Worm (Caenorhabditis elegans) whole organism, L1 larva: ENCODE data around the gene sid-2.

ENCODE experiments used
- C04F5.9 ChIP-seq: sonication (generic microtip); optimal IDR thresholded peaks from 2 replicates; lab custom pipeline; 2016; ENCODE audit warnings: missing genetic modification characterization, missing compliant biosample characterization
- C16A3.4 ChIP-seq: fragments of 150-350 bp; optimal IDR thresholded peaks from 2 replicates; lab custom pipeline; 2014; ENCODE audit warnings: missing biosample characterization, missing genetic modification characterization
- C34B4.2 ChIP-seq: sonication (generic microtip); optimal IDR thresholded peaks from 2 replicates; lab custom pipeline; 2017; ENCODE audit warnings: mild to moderate bottlenecking, missing genetic modification characterization, missing compliant biosample characterization
- F16B12.6 ChIP-seq: fragments of 150-350 bp; optimal IDR thresholded peaks from 2 replicates; lab custom pipeline; 2014; ENCODE audit warnings: missing biosample characterization, missing genetic modification characterization
- ama-1 ChIP-seq: fragments of 150-350 bp; optimal IDR thresholded peaks from 2 replicates; lab custom pipeline; 2014
- blmp-1 ChIP-seq: fragments of 150-350 bp; optimal IDR thresholded peaks from 2 replicates; lab custom pipeline; 2014; ENCODE audit warnings: missing biosample characterization, missing genetic modification characterization
- ceh-63 ChIP-seq: fragments of 200-800 bp; sonication (Bioruptor generic); optimal IDR thresholded peaks from 2 replicates; lab custom pipeline; 2018; ENCODE audit warnings: mild to moderate bottlenecking, missing genetic modification characterization, missing compliant biosample characterization
- ceh-82 ChIP-seq, 3 experiments: fragments of 150-350 bp in 1 of 3; sonication (generic microtip) in 2 of 3; optimal IDR thresholded peaks; 2 replicates each; lab custom pipeline; 2014 to 2017; ENCODE audit warnings: missing biosample characterization in 3 of 3, missing genetic modification characterization in 3 of 3
- dsc-1 ChIP-seq: sonication (generic microtip); optimal IDR thresholded peaks from 2 replicates; lab custom pipeline; 2016; ENCODE audit warnings: mild to moderate bottlenecking, missing genetic modification characterization, missing compliant biosample characterization
- efl-1 ChIP-seq, 4 experiments: fragments of 150-350 bp; optimal IDR thresholded peaks in 3 of 4; peaks in 1 of 4; 1 replicate in 1 of 4; 2 replicates in 3 of 4; lab custom pipeline; 2014; ENCODE audit warnings: missing biosample characterization in 2 of 4, missing genetic modification characterization in 2 of 4, missing genetic modification reagents in 2 of 4
- efl-3 ChIP-seq: fragments of 200-800 bp; sonication (Bioruptor generic); optimal IDR thresholded peaks from 2 replicates; lab custom pipeline; 2018; ENCODE audit warnings: mild to moderate bottlenecking, missing genetic modification characterization, missing compliant biosample characterization
- egl-13 ChIP-seq: sonication (generic microtip); optimal IDR thresholded peaks from 2 replicates; lab custom pipeline; 2016; ENCODE audit warnings: missing genotype, missing genetic modification reagents, missing genetic modification characterization, missing compliant biosample characterization
- fkh-4 ChIP-seq: sonication (generic microtip); optimal IDR thresholded peaks from 2 replicates; lab custom pipeline; 2016; ENCODE audit warnings: missing compliant biosample characterization, missing genetic modification characterization, borderline replicate concordance
- fkh-8 ChIP-seq: sonication (generic microtip); optimal IDR thresholded peaks from 2 replicates; lab custom pipeline; 2016; ENCODE audit warnings: mild to moderate bottlenecking, missing genetic modification characterization, missing compliant biosample characterization
- grh-1 ChIP-seq: fragments of 200-800 bp; sonication (Bioruptor generic); IDR thresholded peaks from 2 replicates; pipeline ENCODE4 v1.3.6; 2022; ENCODE audit warnings: missing genetic modification reagents, missing genetic modification characterization, missing compliant biosample characterization
- jun-1 ChIP-seq: fragments of 150-350 bp; optimal IDR thresholded peaks from 2 replicates; lab custom pipeline; 2014; ENCODE audit warnings: missing biosample characterization, missing genetic modification reagents, missing genetic modification characterization
- lin-13 ChIP-seq: fragments of 150-350 bp; optimal IDR thresholded peaks from 2 replicates; lab custom pipeline; 2014; ENCODE audit warnings: missing biosample characterization, missing genetic modification reagents, missing genetic modification characterization
- lin-14 ChIP-seq: fragments of 200-800 bp; sonication (Bioruptor generic); optimal IDR thresholded peaks from 2 replicates; lab custom pipeline; 2018; ENCODE audit warnings: mild to moderate bottlenecking, missing genetic modification characterization, moderate library complexity, missing compliant biosample characterization
- lin-35 ChIP-seq, 2 experiments: fragments of 150-350 bp; optimal IDR thresholded peaks; 2 replicates each; lab custom pipeline; 2014; ENCODE audit warnings: missing biosample characterization in 2 of 2, missing genetic modification characterization in 2 of 2, missing genetic modification reagents in 2 of 2
- lir-3 ChIP-seq: sonication (generic microtip); optimal IDR thresholded peaks from 2 replicates; lab custom pipeline; 2016; ENCODE audit warnings: mild to moderate bottlenecking, missing genetic modification characterization, moderate library complexity, missing compliant biosample characterization; ENCODE audit not compliant: poor library complexity
- lsy-2 ChIP-seq, 2 experiments: fragments of 150-350 bp; optimal IDR thresholded peaks; 2 replicates each; lab custom pipeline; 2014; ENCODE audit warnings: missing biosample characterization in 2 of 2, missing genetic modification characterization in 2 of 2
- mab-9 ChIP-seq: fragments of 200-800 bp; sonication (Bioruptor generic); IDR thresholded peaks from 2 replicates; pipeline ENCODE4 v1.3.6; 2022; ENCODE audit warnings: missing genetic modification reagents, missing genetic modification characterization, missing compliant biosample characterization
- mdl-1 ChIP-seq, 2 experiments: fragments of 150-350 bp; optimal IDR thresholded peaks; 2 replicates each; lab custom pipeline; 2014 to 2017; ENCODE audit warnings: missing biosample characterization in 2 of 2, missing genetic modification characterization in 2 of 2, inconsistent platforms in 1 of 2
- mep-1 ChIP-seq: fragments of 150-350 bp; optimal IDR thresholded peaks from 2 replicates; lab custom pipeline; 2014; ENCODE audit warnings: missing biosample characterization, missing genetic modification characterization
- nhr-11 ChIP-seq: fragments of 150-350 bp; optimal IDR thresholded peaks from 2 replicates; lab custom pipeline; 2014; ENCODE audit warnings: missing biosample characterization, missing genetic modification characterization
- nhr-12 ChIP-seq: sonication (generic microtip); optimal IDR thresholded peaks from 2 replicates; lab custom pipeline; 2017; ENCODE audit warnings: missing biosample characterization, missing genetic modification characterization
- nhr-19 ChIP-seq: fragments of 200-800 bp; sonication (Bioruptor generic); conservative IDR thresholded peaks from 2 replicates; pipeline ENCODE4 v1.3.6; 2022; ENCODE audit warnings: missing genetic modification characterization, missing compliant biosample characterization
- nhr-20 ChIP-seq: sonication (generic microtip); optimal IDR thresholded peaks from 2 replicates; lab custom pipeline; 2016; ENCODE audit warnings: mild to moderate bottlenecking, missing genetic modification characterization, missing compliant biosample characterization
- nhr-237 ChIP-seq: fragments of 150-350 bp; optimal IDR thresholded peaks from 2 replicates; lab custom pipeline; 2014; ENCODE audit warnings: missing biosample characterization, missing genetic modification characterization
- nhr-47 ChIP-seq: sonication (generic microtip); optimal IDR thresholded peaks from 2 replicates; lab custom pipeline; 2016; ENCODE audit warnings: mild to moderate bottlenecking, missing genetic modification characterization, moderate library complexity, missing compliant biosample characterization
- nhr-71 ChIP-seq: sonication (generic microtip); optimal IDR thresholded peaks from 2 replicates; lab custom pipeline; 2016; ENCODE audit warnings: mild to moderate bottlenecking, missing genetic modification characterization, moderate library complexity, missing compliant biosample characterization
- nhr-76 ChIP-seq: sonication (generic microtip); optimal IDR thresholded peaks from 2 replicates; lab custom pipeline; 2017; ENCODE audit warnings: missing biosample characterization, missing genetic modification characterization
- nhr-85 ChIP-seq: sonication (generic microtip); peaks from one replicate; lab custom pipeline; 2016; ENCODE audit warnings: missing genetic modification characterization, inconsistent platforms, missing compliant biosample characterization
- pax-3 ChIP-seq: fragments of 200-800 bp; sonication (Bioruptor generic); optimal IDR thresholded peaks from 2 replicates; lab custom pipeline; 2018; ENCODE audit warnings: mild to moderate bottlenecking, missing genetic modification characterization, moderate library complexity, missing compliant biosample characterization
- rnt-1 ChIP-seq: sonication (generic microtip); optimal IDR thresholded peaks from 2 replicates; lab custom pipeline; 2016; ENCODE audit warnings: mild to moderate bottlenecking, missing genetic modification characterization, moderate library complexity, missing compliant biosample characterization
- skn-1 ChIP-seq: fragments of 150-350 bp; optimal IDR thresholded peaks from 2 replicates; lab custom pipeline; 2014; ENCODE audit warnings: missing biosample characterization, missing genetic modification characterization
- snu-23 ChIP-seq: sonication (generic microtip); optimal IDR thresholded peaks from 2 replicates; lab custom pipeline; 2016; ENCODE audit warnings: missing genetic modification characterization, missing compliant biosample characterization
- sox-4 ChIP-seq: sonication (generic microtip); optimal IDR thresholded peaks from 2 replicates; lab custom pipeline; 2016; ENCODE audit warnings: missing genetic modification characterization, missing compliant biosample characterization
- sup-37 ChIP-seq: fragments of 200-800 bp; sonication (Bioruptor generic); optimal IDR thresholded peaks from 2 replicates; lab custom pipeline; 2018; ENCODE audit warnings: mild to moderate bottlenecking, missing genetic modification characterization, missing compliant biosample characterization
- swsn-7 ChIP-seq: sonication (generic microtip); optimal IDR thresholded peaks from 2 replicates; lab custom pipeline; 2016; ENCODE audit warnings: missing genetic modification characterization, missing compliant biosample characterization
- unc-130 ChIP-seq: fragments of 150-350 bp; optimal IDR thresholded peaks from 2 replicates; lab custom pipeline; 2017; ENCODE audit warnings: missing biosample characterization, missing genetic modification characterization, inconsistent platforms
- unc-30 ChIP-seq: sonication (generic microtip); optimal IDR thresholded peaks from 2 replicates; lab custom pipeline; 2017; ENCODE audit warnings: missing biosample characterization, missing genetic modification characterization
- unc-62 ChIP-seq: fragments of 150-350 bp; optimal IDR thresholded peaks from 2 replicates; lab custom pipeline; 2014; ENCODE audit warnings: missing biosample characterization, missing genetic modification reagents, missing genetic modification characterization
- unc-86 ChIP-seq: sonication (generic microtip); optimal IDR thresholded peaks from 2 replicates; lab custom pipeline; 2016; ENCODE audit warnings: missing genetic modification characterization, missing compliant biosample characterization
- unc-98 ChIP-seq: fragments of 200-800 bp; sonication (Bioruptor generic); IDR thresholded peaks from 2 replicates; pipeline ENCODE4 v1.3.6; 2022; ENCODE audit warnings: missing genetic modification characterization, missing compliant biosample characterization
- vab-15 ChIP-seq: sonication (generic microtip); optimal IDR thresholded peaks from 2 replicates; lab custom pipeline; 2017; ENCODE audit warnings: missing genotype, mild to moderate bottlenecking, missing genetic modification characterization, missing compliant biosample characterization
- xbp-1 ChIP-seq: sonication (generic microtip); optimal IDR thresholded peaks from 2 replicates; lab custom pipeline; 2016; ENCODE audit warnings: missing genetic modification characterization, missing compliant biosample characterization
- zip-4 ChIP-seq: fragments of 200-800 bp; sonication (Bioruptor generic); optimal IDR thresholded peaks from 2 replicates; lab custom pipeline; 2018; ENCODE audit warnings: mild to moderate bottlenecking, missing genetic modification characterization, moderate library complexity, missing compliant biosample characterization
- ztf-4 ChIP-seq: fragments of 150-350 bp; optimal IDR thresholded peaks from 2 replicates; lab custom pipeline; 2014; ENCODE audit warnings: missing biosample characterization, missing genetic modification characterization

sid-2 gene

ce11 chrIII:13716266-13716665, 37.0 kb downstream of the sid-2 start:
- peak in 1 of 2 experiments; percentile 25 for TF ChIP-seq lsy-2 (tag; optimal IDR thresholded peaks at IDR 0.05; lab: Kevin White, UChicago)
- TF ChIP-seq nhr-11, result peak; percentile 82
- no peak for TF ChIP-seq unc-62 (GFP tag; lab: Kevin White, UChicago)
- TF ChIP-seq nhr-19, result no peak
- peak; percentile 39 for TF ChIP-seq sox-4
- no peak for TF ChIP-seq nhr-76 (tag; lab: Kevin White, UChicago)
- TF ChIP-seq nhr-12 (tag; lab: Kevin White, UChicago), result no peak
- TF ChIP-seq swsn-7, result peak; percentile 32
- TF ChIP-seq mab-9, result no peak
- peak; percentile 87 for TF ChIP-seq nhr-71 (tag; lab: Kevin White, UChicago)
- TF ChIP-seq C34B4.2 (tag; lab: Kevin White, UChicago), result no peak
- peak; percentile 74 for TF ChIP-seq nhr-47
- no peak for TF ChIP-seq sup-37 (GFP tag; lab: Kevin White, UChicago)
- peak; percentile 90 for TF ChIP-seq skn-1 (tag; lab: Kevin White, UChicago)
- TF ChIP-seq zip-4 (GFP tag; lab: Kevin White, UChicago), result peak; percentile 48
- peak; percentile 63 for TF ChIP-seq pax-3
- TF ChIP-seq nhr-20 (tag; lab: Kevin White, UChicago), result peak; percentile 13
- no peak for TF ChIP-seq unc-98 (GFP tag; lab: Robert Waterston, UW)
- peak; percentile 96 for TF ChIP-seq fkh-8 (tag; lab: Kevin White, UChicago)
- TF ChIP-seq ceh-82 (tag; optimal IDR thresholded peaks at IDR 0.05; lab: Kevin White, UChicago), result no peak
- peak; percentile 55 for TF ChIP-seq lin-14 (GFP tag; lab: Kevin White, UChicago)
- TF ChIP-seq blmp-1, result no peak
- peak; percentile 43 for TF ChIP-seq lin-13
- TF ChIP-seq grh-1, result no peak
- no peak for TF ChIP-seq ceh-63 (GFP tag; lab: Kevin White, UChicago)
- no peak for TF ChIP-seq unc-130 (tag; lab: Kevin White, UChicago)
- peak; percentile 39 for TF ChIP-seq mep-1 (tag; lab: Kevin White, UChicago)
- TF ChIP-seq nhr-237 (tag; lab: Kevin White, UChicago), result no peak
- TF ChIP-seq F16B12.6 (tag; lab: Kevin White, UChicago), result no peak

- peak; percentile 49 for TF ChIP-seq egl-13
- TF ChIP-seq fkh-8 (tag; lab: Kevin White, UChicago), result peak; percentile 52
- peak; percentile 13 for TF ChIP-seq nhr-20 (tag; lab: Kevin White, UChicago)
- TF ChIP-seq nhr-85 (tag; lab: Kevin White, UChicago), result peak; percentile 48
- peak; percentile 77 for TF ChIP-seq dsc-1 (tag; lab: Kevin White, UChicago)
- no peak for TF ChIP-seq unc-98 (GFP tag; lab: Robert Waterston, UW)
- TF ChIP-seq lir-3 (tag; lab: Kevin White, UChicago), result no peak
- no peak for TF ChIP-seq unc-30 (tag; lab: Kevin White, UChicago)
- peak; percentile 9 for TF ChIP-seq ztf-4 (tag; lab: Kevin White, UChicago)
- peak; percentile 1 for TF ChIP-seq nhr-71 (tag; lab: Kevin White, UChicago)
Measured at ce11 chrIII:13716831-13717230, 37.6 kb downstream of the sid-2 start.

ce11 chrIII:13717505-13717904, 38.3 kb downstream of the sid-2 start:
- peak; percentile 24 for TF ChIP-seq swsn-7
- TF ChIP-seq ceh-82 (tag; optimal IDR thresholded peaks at IDR 0.05; lab: Kevin White, UChicago), result peak in 2 of 3 experiments; percentile 57 to 69
- no peak for TF ChIP-seq C04F5.9 (tag; lab: Kevin White, UChicago)
- peak; percentile 14 for TF ChIP-seq efl-3
- TF ChIP-seq rnt-1, result peak; percentile 25
- TF ChIP-seq snu-23 (GFP tag; lab: Kevin White, UChicago), result peak; percentile 39
- TF ChIP-seq unc-130 (tag; lab: Kevin White, UChicago), result no peak
- TF ChIP-seq lsy-2 (tag; optimal IDR thresholded peaks at IDR 0.05; lab: Kevin White, UChicago), result peak; percentile 1 to 57
- TF ChIP-seq ama-1, result peak; percentile 23
- TF ChIP-seq xbp-1 (tag; lab: Kevin White, UChicago), result peak; percentile 6
- peak; percentile 60 for TF ChIP-seq mep-1 (tag; lab: Kevin White, UChicago)
- TF ChIP-seq unc-86, result peak; percentile 1
- no peak; the same call in 1 of the 2 replicates for TF ChIP-seq nhr-19
- peak; percentile 53 to 74 for TF ChIP-seq efl-1 (optimal IDR thresholded peaks at IDR 0.05; lab: Kevin White, UChicago)
- TF ChIP-seq efl-1 (GFP tag; optimal IDR thresholded peaks at IDR 0.05 in 1 of 2; lab: Kevin White, UChicago), result peak; percentile 27 to 93
- TF ChIP-seq blmp-1, result peak; percentile 70
- TF ChIP-seq lin-14 (GFP tag; lab: Kevin White, UChicago), result peak; percentile 89
- peak; percentile 51 to 57 for TF ChIP-seq lin-35 (GFP tag; optimal IDR thresholded peaks at IDR 0.05; lab: Kevin White, UChicago)
- TF ChIP-seq vab-15 (tag; lab: Kevin White, UChicago), result no peak
- TF ChIP-seq jun-1, result peak; percentile 4
- TF ChIP-seq C16A3.4 (tag; lab: Kevin White, UChicago), result peak; percentile 17
- peak; percentile 34 for TF ChIP-seq nhr-47
- TF ChIP-seq fkh-4 (tag; lab: Kevin White, UChicago), result no peak
- TF ChIP-seq nhr-71 (tag; lab: Kevin White, UChicago), result peak; percentile 44
- peak in 1 of 2 experiments; percentile 32 for TF ChIP-seq mdl-1 (tag; optimal IDR thresholded peaks at IDR 0.05; lab: Kevin White, UChicago)
